Fruit fly (Drosophila melanogaster): ENCODE measurements around the gene Srp68.

Gene Srp68

DNA sequence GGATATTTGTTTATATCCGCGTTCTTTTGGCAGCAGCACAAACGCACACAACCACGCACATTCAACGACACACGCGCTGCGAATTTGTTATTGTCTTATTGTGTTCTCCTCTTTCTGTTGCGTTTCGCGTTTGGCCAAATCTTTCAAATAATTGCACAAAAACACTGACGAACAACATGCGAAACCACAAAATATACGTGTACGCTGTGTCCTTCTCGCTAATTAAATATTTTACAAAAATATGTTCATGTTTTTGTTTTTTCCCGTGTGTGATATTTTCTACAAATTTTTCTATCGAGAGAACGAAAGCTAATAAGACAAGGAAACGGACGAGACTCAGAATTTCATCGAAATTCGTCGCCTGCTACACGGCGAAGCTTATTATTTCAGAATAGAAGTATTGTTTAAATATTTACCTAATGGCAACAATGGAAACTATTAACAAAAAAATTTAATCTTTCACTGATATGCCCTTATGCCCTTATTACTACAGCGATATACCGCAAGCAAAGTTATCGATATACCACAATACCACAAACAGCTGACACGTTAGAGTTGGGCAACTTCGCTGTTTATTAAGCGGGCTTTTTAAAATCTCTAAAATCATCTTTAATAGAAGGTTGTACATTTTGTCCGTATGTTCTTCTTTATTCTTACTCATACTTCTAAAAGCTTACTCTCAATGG lies 20.7 kb upstream of the Srp68 start, which contains the start of the genes CG43783 and orb2 (continued):
- TF ChIP-seq Dref (GFP tag; IDR thresholded peaks at IDR 0.05), result peak; percentile 80
- TF ChIP-seq nerfin-2 (GFP tag; IDR thresholded peaks at IDR 0.05; ENCODE audit: partially characterized antibody), result peak; percentile 46; the same call in 1 of the 2 replicates
- TF ChIP-seq kni (GFP tag; optimal IDR thresholded peaks at IDR 0.05), result no peak
- peak; percentile 62 for TF ChIP-seq Dll (GFP tag; IDR thresholded peaks at IDR 0.05; ENCODE audit: partially characterized antibody)
- no peak for TF ChIP-seq CG8281 (tag; optimal IDR thresholded peaks at IDR 0.05)
- no peak for TF ChIP-seq CG3163 (GFP tag; optimal IDR thresholded peaks at IDR 0.05)
- TF ChIP-seq Sry-β (GFP tag; optimal IDR thresholded peaks at IDR 0.05), result peak; percentile 21
- no peak for TF ChIP-seq CG9876 (GFP tag; optimal IDR thresholded peaks at IDR 0.05)
- TF ChIP-seq CG12659 (GFP tag; optimal IDR thresholded peaks at IDR 0.05), result peak; percentile 4
- TF ChIP-seq crc (GFP tag; optimal IDR thresholded peaks at IDR 0.05), result no peak
- TF ChIP-seq CG6791 (GFP tag; IDR thresholded peaks at IDR 0.05; ENCODE audit: partially characterized antibody), result peak; percentile 66; the same call in 2 of the 3 replicates
- no peak for TF ChIP-seq gcm2 (GFP tag; optimal IDR thresholded peaks at IDR 0.05)
- TF ChIP-seq CG9609 (GFP tag; optimal IDR thresholded peaks at IDR 0.05), result no peak
- peak; percentile 63 for TF ChIP-seq BEAF-32 (GFP tag; optimal IDR thresholded peaks at IDR 0.05)
- no peak for TF ChIP-seq Pdp1 (GFP tag; optimal IDR thresholded peaks at IDR 0.05)
- peak; percentile 26 to 89 for TF ChIP-seq crp (GFP tag; optimal IDR thresholded peaks at IDR 0.05)
- no peak for TF ChIP-seq CG2678 (tag; optimal IDR thresholded peaks at IDR 0.05)
- TF ChIP-seq CG16813 (GFP tag; IDR thresholded peaks at IDR 0.05; ENCODE audit: partially characterized antibody), result peak; percentile 38; the same call in 1 of the 3 replicates
- peak; percentile 75 for TF ChIP-seq ato (GFP tag; IDR thresholded peaks at IDR 0.05; ENCODE audit: partially characterized antibody)
- peak; percentile 32 for TF ChIP-seq Med (GFP tag)
- TF ChIP-seq slbo (GFP tag; IDR thresholded peaks at IDR 0.05), result no peak
- peak; percentile 21 for TF ChIP-seq sd (tag; optimal IDR thresholded peaks at IDR 0.05)
- no peak for TF ChIP-seq slou (GFP tag; optimal IDR thresholded peaks at IDR 0.05)
- TF ChIP-seq CG14860 (GFP tag; IDR thresholded peaks at IDR 0.05; ENCODE audit: partially characterized antibody), result peak; percentile 56; the same call in 2 of the 3 replicates
- TF ChIP-seq cg (GFP tag; optimal IDR thresholded peaks at IDR 0.05), result peak; percentile 39
- TF ChIP-seq amos (GFP tag; IDR thresholded peaks at IDR 0.05; ENCODE audit: partially characterized antibody), result peak; percentile 58; the same call in 1 of the 2 replicates
- TF ChIP-seq Dp (GFP tag; optimal IDR thresholded peaks at IDR 0.05), result peak; percentile 85
- TF ChIP-seq CG13775 (GFP tag; optimal IDR thresholded peaks at IDR 0.05), result no peak
- no peak for TF ChIP-seq btn (GFP tag; optimal IDR thresholded peaks at IDR 0.05)
- TF ChIP-seq zen2 (GFP tag; IDR thresholded peaks at IDR 0.05; ENCODE audit: partially characterized antibody), result peak; percentile 55; the same call in 2 of the 3 replicates
- peak; percentile 9 for TF ChIP-seq CG1603 (tag; optimal IDR thresholded peaks at IDR 0.05)
- TF ChIP-seq tna (GFP tag; IDR thresholded peaks at IDR 0.05; ENCODE audit: partially characterized antibody), result peak; percentile 55; the same call in 1 of the 2 replicates
- TF ChIP-seq Oaz (GFP tag; IDR thresholded peaks at IDR 0.05), result no peak
- no peak for TF ChIP-seq Nf-YA (GFP tag; IDR thresholded peaks at IDR 0.05)
- no peak for TF ChIP-seq CG10209 (GFP tag; optimal IDR thresholded peaks at IDR 0.05)
- TF ChIP-seq gro (GFP tag; optimal IDR thresholded peaks at IDR 0.05), result peak; percentile 4
- no peak for TF ChIP-seq org-1 (GFP tag; optimal IDR thresholded peaks at IDR 0.05)

DNA sequence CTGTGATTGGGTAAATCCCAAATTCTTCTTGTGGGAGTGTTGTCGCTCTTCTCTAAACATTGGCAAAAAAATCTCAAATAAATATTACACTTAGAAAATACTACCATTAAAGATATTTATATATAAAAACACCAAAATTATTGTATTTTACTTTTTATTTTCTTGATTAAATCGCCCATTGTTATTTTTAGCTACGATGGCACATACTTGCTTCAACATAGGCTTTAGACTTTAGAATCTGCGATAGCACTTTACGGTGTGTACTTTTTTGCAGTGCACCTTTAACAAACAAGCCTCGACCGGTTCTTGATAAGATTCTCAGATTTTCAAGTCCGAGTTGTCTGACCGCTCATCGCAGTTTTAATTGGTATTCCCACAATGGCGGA lies 20.2 kb upstream of the Srp68 start, which contains the start of gene GNBP3:
TSS of gene GNBP3 (plus strand) at position 374 of the 386 bp plus-strand sequence.
- TF ChIP-seq CG2129 (GFP tag; IDR thresholded peaks at IDR 0.05; ENCODE audit: partially characterized antibody), result no peak
- TF ChIP-seq Eip74EF (GFP tag; optimal IDR thresholded peaks at IDR 0.05), result no peak
- peak; percentile 65 for TF ChIP-seq croc (GFP tag; conservative IDR thresholded peaks at IDR 0.05)
- no peak for TF ChIP-seq CG10321 (GFP tag; IDR thresholded peaks at IDR 0.05)
- TF ChIP-seq Sox102F (GFP tag; optimal IDR thresholded peaks at IDR 0.05), result peak; percentile 25
- no peak for TF ChIP-seq CG12299 (tag; optimal IDR thresholded peaks at IDR 0.05)
- TF ChIP-seq knrl (GFP tag; IDR thresholded peaks at IDR 0.05; ENCODE audit: partially characterized antibody), result no peak
- TF ChIP-seq CG32772 (GFP tag; IDR thresholded peaks at IDR 0.05), result 0 out of 2 replicates have a peak, but pooled peaks have one; percentile 27
- TF ChIP-seq slou (GFP tag; optimal IDR thresholded peaks at IDR 0.05), result no peak
- TF ChIP-seq Mes4 (GFP tag; optimal IDR thresholded peaks at IDR 0.05), result no peak
- TF ChIP-seq kni (GFP tag; optimal IDR thresholded peaks at IDR 0.05), result peak; percentile 28
- TF ChIP-seq CG9215 (GFP tag; IDR thresholded peaks at IDR 0.05), result peak; percentile 46
- TF ChIP-seq Mad (GFP tag; optimal IDR thresholded peaks at IDR 0.05), result no peak
